Fruit fly (Drosophila melanogaster): ENCODE data around the gene SLIRP1.

The SLIRP1 gene

dm6 chrX:21368410-21368918 lies 49.4 kb upstream of the SLIRP1 start (continued):
- TF ChIP-seq E2f1 (GFP tag; IDR thresholded peaks at IDR 0.05), result no peak
- no peak for TF ChIP-seq CG3726 (GFP tag; IDR thresholded peaks at IDR 0.05)
- no peak for TF ChIP-seq CG6813 (GFP tag; optimal IDR thresholded peaks at IDR 0.05)
- TF ChIP-seq dmrt99B (tag; optimal IDR thresholded peaks at IDR 0.05), result no peak
- TF ChIP-seq CG13123 (GFP tag; optimal IDR thresholded peaks at IDR 0.05), result no peak
- no peak for TF ChIP-seq CG31365 (tag; optimal IDR thresholded peaks at IDR 0.05)
- no peak for TF ChIP-seq CG8924 (tag; optimal IDR thresholded peaks at IDR 0.05)
- TF ChIP-seq CG18764 (GFP tag; optimal IDR thresholded peaks at IDR 0.05), result no peak
- TF ChIP-seq bigmax (GFP tag; optimal IDR thresholded peaks at IDR 0.05), result peak; percentile 94
- no peak for TF ChIP-seq Max (GFP tag; optimal IDR thresholded peaks at IDR 0.05)
- no peak for TF ChIP-seq Atf3 (GFP tag; optimal IDR thresholded peaks at IDR 0.05)
- no peak for TF ChIP-seq CG12104 (GFP tag; optimal IDR thresholded peaks at IDR 0.05)
- TF ChIP-seq CG8388 (GFP tag; optimal IDR thresholded peaks at IDR 0.05), result no peak
- TF ChIP-seq wek (GFP tag; optimal IDR thresholded peaks at IDR 0.05), result no peak
- no peak for TF ChIP-seq gem (tag; optimal IDR thresholded peaks at IDR 0.05)
- peak; percentile 68 for TF ChIP-seq CG10321 (GFP tag; IDR thresholded peaks at IDR 0.05)
- TF ChIP-seq CG4424 (GFP tag; optimal IDR thresholded peaks at IDR 0.05), result no peak
- TF ChIP-seq lbe (GFP tag; optimal IDR thresholded peaks at IDR 0.05), result no peak
- no peak for TF ChIP-seq CG12744 (GFP tag; optimal IDR thresholded peaks at IDR 0.05)
- no peak for TF ChIP-seq Asciz (GFP tag; optimal IDR thresholded peaks at IDR 0.05)
- TF ChIP-seq wor (GFP tag; IDR thresholded peaks at IDR 0.05), result no peak
- no peak for TF ChIP-seq CG13424 (tag; optimal IDR thresholded peaks at IDR 0.05)
- TF ChIP-seq CG12219 (GFP tag; optimal IDR thresholded peaks at IDR 0.05), result no peak
- TF ChIP-seq wdn (GFP tag; IDR thresholded peaks at IDR 0.05), result no peak
- no peak for TF ChIP-seq sc (optimal IDR thresholded peaks at IDR 0.05)
- no peak for TF ChIP-seq sc (GFP tag; optimal IDR thresholded peaks at IDR 0.05)
- no peak for TF ChIP-seq ssp (GFP tag; IDR thresholded peaks at IDR 0.05)
- TF ChIP-seq CG1647 (GFP tag; optimal IDR thresholded peaks at IDR 0.05), result no peak
- no peak for TF ChIP-seq Dad (GFP tag; optimal IDR thresholded peaks at IDR 0.05)
- no peak for TF ChIP-seq disco-r (GFP tag; optimal IDR thresholded peaks at IDR 0.05)
- TF ChIP-seq en (GFP tag; optimal IDR thresholded peaks at IDR 0.05), result no peak
- no peak for TF ChIP-seq CG14050 (GFP tag; IDR thresholded peaks at IDR 0.05)
- 0 out of 3 replicates have a peak, but pooled peaks have one; percentile 31 for TF ChIP-seq CG7357 (GFP tag; IDR thresholded peaks at IDR 0.05)
- no peak for TF ChIP-seq CTCF (GFP tag; optimal IDR thresholded peaks at IDR 0.05)
- no peak for TF ChIP-seq CG1024 (GFP tag; IDR thresholded peaks at IDR 0.05)
- no peak for TF ChIP-seq CG14710 (tag; optimal IDR thresholded peaks at IDR 0.05)
- no peak for TF ChIP-seq shn (GFP tag; optimal IDR thresholded peaks at IDR 0.05)
- TF ChIP-seq CG34422 (GFP tag; IDR thresholded peaks at IDR 0.05), result no peak
- TF ChIP-seq schlank (tag; optimal IDR thresholded peaks at IDR 0.05), result no peak
- TF ChIP-seq grn (GFP tag; optimal IDR thresholded peaks at IDR 0.05), result no peak
- no peak for TF ChIP-seq CG14965 (GFP tag; optimal IDR thresholded peaks at IDR 0.05; ENCODE audit: borderline replicate concordance)
- TF ChIP-seq sr (GFP tag; IDR thresholded peaks at IDR 0.05), result no peak
- no peak for TF ChIP-seq tgo (GFP tag; IDR thresholded peaks at IDR 0.05)
- no peak for TF ChIP-seq slbo (GFP tag; IDR thresholded peaks at IDR 0.05)
- no peak for TF ChIP-seq pho (GFP tag; optimal IDR thresholded peaks at IDR 0.05)
- no peak for TF ChIP-seq gsb-n (tag; optimal IDR thresholded peaks at IDR 0.05)
- no peak for TF ChIP-seq CG15269 (tag; optimal IDR thresholded peaks at IDR 0.05)
- TF ChIP-seq Sox100B (GFP tag; optimal IDR thresholded peaks at IDR 0.05), result no peak
- peak; percentile 76 for TF ChIP-seq da (GFP tag; optimal IDR thresholded peaks at IDR 0.05)
- TF ChIP-seq CG8478 (optimal IDR thresholded peaks at IDR 0.05), result peak; percentile 33
- no peak for TF ChIP-seq CG4820 (GFP tag; optimal IDR thresholded peaks at IDR 0.05)
- no peak for TF ChIP-seq exex (tag; optimal IDR thresholded peaks at IDR 0.05)
- no peak for TF ChIP-seq odd (GFP tag; optimal IDR thresholded peaks at IDR 0.05)
- TF ChIP-seq trh (GFP tag; optimal IDR thresholded peaks at IDR 0.05), result no peak

Measured in whole organism, embryonic.